Fruit fly (Drosophila melanogaster): ENCODE results near the gene Ilp6.

dm6 chrX:2363733-2364132 lies 29.3 kb upstream of the Ilp6 start:
- TF ChIP-seq Hr78 (GFP tag; optimal IDR thresholded peaks at IDR 0.05), result no peak
- no peak for TF ChIP-seq pan (optimal IDR thresholded peaks at IDR 0.05)
- no peak for TF ChIP-seq Hnf4 (GFP tag; optimal IDR thresholded peaks at IDR 0.05)
- no peak for TF ChIP-seq Dfd (GFP tag; optimal IDR thresholded peaks at IDR 0.05)
- no peak for TF ChIP-seq Rel (GFP tag; optimal IDR thresholded peaks at IDR 0.05)
- no peak for TF ChIP-seq Rel (tag; optimal IDR thresholded peaks at IDR 0.05)
- no peak for TF ChIP-seq CG9705 (GFP tag; optimal IDR thresholded peaks at IDR 0.05)
- no peak for TF ChIP-seq h (GFP tag; optimal IDR thresholded peaks at IDR 0.05)
- no peak for TF ChIP-seq Abd-B (GFP tag; optimal IDR thresholded peaks at IDR 0.05)

All from whole organism, wandering third instar larva.